Fruit fly (Drosophila melanogaster) whole organism, embryonic: ENCODE measurements around the gene Polr2D.

Source experiments
- CG10209 ChIP-seq: fragments of 200-800 bp; sonication (Bioruptor generic); optimal IDR thresholded peaks from 3 replicates; lab custom pipeline; 2017; ENCODE audit warnings: missing biosample characterization, mild to moderate bottlenecking, missing genetic modification characterization, missing genetic modification reagents
- CG11093 ChIP-seq: fragments of 200-800 bp; sonication (Bioruptor generic); IDR thresholded peaks from 3 replicates; pipeline ENCODE4 v1.3.6; 2022; ENCODE audit warnings: missing biosample characterization, missing genetic modification characterization
- CG11723 ChIP-seq: fragments of 200-800 bp; sonication (Bioruptor generic); optimal IDR thresholded peaks from 2 replicates; lab custom pipeline; 2017; ENCODE audit warnings: missing biosample characterization, mild to moderate bottlenecking, missing genetic modification characterization
- CG12236 ChIP-seq: fragments of 200-800 bp; sonication (Bioruptor generic); optimal IDR thresholded peaks from 2 replicates; lab custom pipeline; 2016; ENCODE audit warnings: missing biosample characterization, missing genetic modification characterization
- CG13894 ChIP-seq: fragments of 200-800 bp; sonication (Bioruptor generic); optimal IDR thresholded peaks from 3 replicates; lab custom pipeline; 2018; ENCODE audit warnings: missing biosample characterization, mild to moderate bottlenecking, missing genetic modification characterization, moderate library complexity
- CG15011 ChIP-seq: fragments of 200-800 bp; sonication (Bioruptor generic); optimal IDR thresholded peaks from 3 replicates; lab custom pipeline; 2018; ENCODE audit warnings: missing biosample characterization, mild to moderate bottlenecking, missing genetic modification characterization
- CG15073 ChIP-seq: fragments of 200-800 bp; sonication (Bioruptor generic); optimal IDR thresholded peaks from 2 replicates; lab custom pipeline; 2016; ENCODE audit warnings: missing biosample characterization, missing genetic modification characterization
- CG15269 ChIP-seq: fragments of 200-800 bp; sonication (Bioruptor generic); optimal IDR thresholded peaks from 2 replicates; lab custom pipeline; 2018; ENCODE audit warnings: missing biosample characterization, mild to moderate bottlenecking, missing genetic modification characterization, moderate library complexity
- CG17568 ChIP-seq: fragments of 200-800 bp; sonication (Bioruptor generic); optimal IDR thresholded peaks from 2 replicates; lab custom pipeline; 2018; ENCODE audit warnings: missing biosample characterization, mild to moderate bottlenecking, missing genetic modification characterization, moderate library complexity
- CG17912 ChIP-seq: fragments of 200-800 bp; sonication (Bioruptor generic); optimal IDR thresholded peaks from 2 replicates; lab custom pipeline; 2018; ENCODE audit warnings: missing biosample characterization, mild to moderate bottlenecking, missing genetic modification characterization
- CG1832 ChIP-seq: fragments of 200-800 bp; sonication (Bioruptor generic); optimal IDR thresholded peaks from 2 replicates; lab custom pipeline; 2017; ENCODE audit warnings: missing biosample characterization, mild to moderate bottlenecking, missing genetic modification characterization, inconsistent platforms
- CG18476 ChIP-seq: fragments of 200-800 bp; sonication (Bioruptor generic); optimal IDR thresholded peaks from 2 replicates; lab custom pipeline; 2016; ENCODE audit warnings: missing biosample characterization, mild to moderate bottlenecking, missing genetic modification characterization
- CG2678 ChIP-seq: fragments of 200-800 bp; sonication (Bioruptor generic); optimal IDR thresholded peaks from 3 replicates; lab custom pipeline; 2019; ENCODE audit warnings: missing biosample characterization, mild to moderate bottlenecking, missing genetic modification characterization, moderate library complexity
- CG2875 ChIP-seq: fragments of 200-800 bp; sonication (Bioruptor generic); optimal IDR thresholded peaks from 2 replicates; lab custom pipeline; 2017; ENCODE audit warnings: missing biosample characterization, mild to moderate bottlenecking, missing genetic modification characterization, missing genetic modification reagents
- CG33557 ChIP-seq: fragments of 200-800 bp; sonication (Bioruptor generic); optimal IDR thresholded peaks from 2 replicates; lab custom pipeline; 2019; ENCODE audit warnings: missing biosample characterization, mild to moderate bottlenecking, missing genetic modification characterization, moderate library complexity
- CG3847 ChIP-seq: fragments of 200-800 bp; sonication (Bioruptor generic); IDR thresholded peaks from 2 replicates; pipeline ENCODE4 v1.3.6; 2022; ENCODE audit warnings: missing biosample characterization, missing genetic modification characterization
- CG4360 ChIP-seq: fragments of 200-800 bp; sonication (Bioruptor generic); IDR thresholded peaks from 2 replicates; pipeline ENCODE4 v1.3.6; 2022; ENCODE audit warnings: missing biosample characterization, missing genetic modification characterization
- CG6254 ChIP-seq: fragments of 200-800 bp; sonication (Bioruptor generic); optimal IDR thresholded peaks from 3 replicates; lab custom pipeline; 2017; ENCODE audit warnings: mild to moderate bottlenecking, missing biosample characterization, missing genetic modification reagents, missing genetic modification characterization
- CG6813 ChIP-seq: fragments of 200-800 bp; sonication (Bioruptor generic); optimal IDR thresholded peaks from 2 replicates; lab custom pipeline; 2017; ENCODE audit warnings: missing biosample characterization, missing genetic modification characterization, mild to moderate bottlenecking, moderate library complexity, missing genetic modification reagents
- D19A ChIP-seq: fragments of 200-800 bp; optimal IDR thresholded peaks from 3 replicates; lab custom pipeline; 2019; ENCODE audit warnings: missing biosample characterization, mild to moderate bottlenecking, missing genetic modification characterization, moderate library complexity
- Dbx ChIP-seq: fragments of 200-800 bp; sonication (Bioruptor generic); IDR thresholded peaks from 3 replicates; pipeline ENCODE4 v1.3.6; 2022; ENCODE audit warnings: missing biosample characterization, missing genetic modification characterization
- Fer1 ChIP-seq: fragments of 200-800 bp; sonication (Bioruptor generic); optimal IDR thresholded peaks from 2 replicates; lab custom pipeline; 2017; ENCODE audit warnings: missing biosample characterization, mild to moderate bottlenecking, missing genetic modification characterization
- Fer3 ChIP-seq: fragments of 200-800 bp; sonication (Bioruptor generic); optimal IDR thresholded peaks from 2 replicates; lab custom pipeline; 2018; ENCODE audit warnings: missing biosample characterization, mild to moderate bottlenecking, missing genetic modification characterization, moderate library complexity
- Kr ChIP-seq: fragments of 200-800 bp; sonication (Bioruptor generic); optimal IDR thresholded peaks from 2 replicates; lab custom pipeline; 2017; ENCODE audit warnings: missing biosample characterization, mild to moderate bottlenecking, missing genetic modification characterization
- MBD-R2 ChIP-seq: fragments of 200-800 bp; sonication (Bioruptor generic); IDR thresholded peaks from 2 replicates; pipeline ENCODE4 v1.3.6; 2022; ENCODE audit warnings: missing biosample characterization, missing genetic modification characterization
- MTF-1 ChIP-seq: fragments of 200-800 bp; sonication (Bioruptor generic); optimal IDR thresholded peaks from 2 replicates; lab custom pipeline; 2018; ENCODE audit warnings: missing biosample characterization, mild to moderate bottlenecking, missing genetic modification characterization, borderline replicate concordance
- Nf-YA ChIP-seq: fragments of 200-800 bp; sonication (Bioruptor generic); IDR thresholded peaks from 2 replicates; pipeline ENCODE4 v1.3.6; 2022; ENCODE audit warnings: missing biosample characterization, missing genetic modification characterization
- Side ChIP-seq: fragments of 200-800 bp; sonication (Bioruptor generic); optimal IDR thresholded peaks from 2 replicates; lab custom pipeline; 2016; ENCODE audit warnings: missing biosample characterization, missing genetic modification characterization
- ac ChIP-seq: fragments of 200-800 bp; sonication (Bioruptor generic); optimal IDR thresholded peaks from 3 replicates; lab custom pipeline; 2017; ENCODE audit warnings: missing biosample characterization, mild to moderate bottlenecking, missing genetic modification characterization
- al ChIP-seq: fragments of 200-800 bp; sonication (Bioruptor generic); IDR thresholded peaks from 2 replicates; pipeline ENCODE4 v1.3.6; 2022; ENCODE audit warnings: missing biosample characterization, missing genetic modification characterization
- ash1 ChIP-seq: fragments of 200-800 bp; sonication (Bioruptor generic); optimal IDR thresholded peaks from 2 replicates; lab custom pipeline; 2018; ENCODE audit warnings: missing biosample characterization, mild to moderate bottlenecking, missing genetic modification characterization
- cg ChIP-seq: fragments of 200-800 bp; sonication (Bioruptor generic); optimal IDR thresholded peaks from 3 replicates; lab custom pipeline; 2019; ENCODE audit warnings: missing biosample characterization, mild to moderate bottlenecking, missing genetic modification characterization, moderate library complexity
- crol ChIP-seq: fragments of 200-800 bp; sonication (Bioruptor generic); IDR thresholded peaks from 2 replicates; pipeline ENCODE4 v1.3.6; 2022; ENCODE audit warnings: missing biosample characterization, missing genetic modification characterization
- cwo ChIP-seq: fragments of 200-800 bp; sonication (Bioruptor generic); optimal IDR thresholded peaks from 3 replicates; lab custom pipeline; 2017; ENCODE audit warnings: missing biosample characterization, missing genetic modification characterization, mild to moderate bottlenecking, moderate library complexity, missing genetic modification reagents
- dmrt99B ChIP-seq: fragments of 200-800 bp; sonication (Bioruptor generic); optimal IDR thresholded peaks from 2 replicates; lab custom pipeline; 2018; ENCODE audit warnings: missing biosample characterization, mild to moderate bottlenecking, missing genetic modification characterization, moderate library complexity
- dysf ChIP-seq: fragments of 200-800 bp; sonication (Bioruptor generic); IDR thresholded peaks from 3 replicates; pipeline ENCODE4 v1.3.6; 2022; ENCODE audit warnings: missing biosample characterization, missing genetic modification characterization
- esg ChIP-seq: fragments of 200-800 bp; sonication (Bioruptor generic); conservative IDR thresholded peaks from 2 replicates; pipeline ENCODE4 v1.3.6; 2022; ENCODE audit warnings: missing biosample characterization, missing genetic modification characterization
- eve ChIP-seq, 2 experiments: fragments of >200 bp; optimal IDR thresholded peaks; 2 replicates each; lab custom pipeline; 2017; ENCODE audit warnings: missing biosample characterization in 2 of 2, missing genetic modification characterization in 2 of 2
- grau ChIP-seq: fragments of 200-800 bp; optimal IDR thresholded peaks from 3 replicates; lab custom pipeline; 2019; ENCODE audit warnings: missing biosample characterization, mild to moderate bottlenecking, missing genetic modification characterization, moderate library complexity
- gt ChIP-seq: fragments of 200-800 bp; sonication (Bioruptor generic); IDR thresholded peaks from 2 replicates; pipeline ENCODE4 v1.3.6; 2022; ENCODE audit warnings: missing biosample characterization, missing genetic modification characterization
- ind ChIP-seq: fragments of 200-800 bp; sonication (Bioruptor generic); optimal IDR thresholded peaks from 3 replicates; lab custom pipeline; 2016; ENCODE audit warnings: missing biosample characterization, missing genetic modification characterization
- inv ChIP-seq: fragments of 200-800 bp; sonication (Bioruptor generic); IDR thresholded peaks from 2 replicates; pipeline ENCODE4 v1.3.6; 2022; ENCODE audit warnings: missing biosample characterization, missing genetic modification characterization; ENCODE audit not compliant: partially characterized antibody
- nmo ChIP-seq: fragments of 200-800 bp; sonication (Bioruptor generic); optimal IDR thresholded peaks from 2 replicates; lab custom pipeline; 2018; ENCODE audit warnings: missing biosample characterization, mild to moderate bottlenecking, missing genetic modification characterization, moderate library complexity
- nom ChIP-seq: fragments of 200-800 bp; sonication (Bioruptor generic); optimal IDR thresholded peaks from 2 replicates; lab custom pipeline; 2017; ENCODE audit warnings: missing biosample characterization, missing genetic modification characterization, mild to moderate bottlenecking, moderate library complexity, missing genetic modification reagents
- pfk ChIP-seq: fragments of 200-800 bp; sonication (Bioruptor generic); optimal IDR thresholded peaks from 2 replicates; lab custom pipeline; 2018; ENCODE audit warnings: missing biosample characterization, mild to moderate bottlenecking, missing genetic modification characterization, moderate library complexity
- run ChIP-seq: fragments of 200-800 bp; sonication (Bioruptor generic); optimal IDR thresholded peaks from 3 replicates; lab custom pipeline; 2018; ENCODE audit warnings: missing biosample characterization, mild to moderate bottlenecking, missing genetic modification characterization
- sens-2 ChIP-seq: fragments of 200-800 bp; sonication (Bioruptor generic); IDR thresholded peaks from 2 replicates; pipeline ENCODE4 v1.3.6; 2022; ENCODE audit warnings: missing biosample characterization, missing genetic modification characterization
- sim ChIP-seq: fragments of 200-800 bp; sonication (Bioruptor generic); IDR thresholded peaks from 2 replicates; pipeline ENCODE4 v1.3.6; 2022; ENCODE audit warnings: missing biosample characterization, missing genetic modification characterization
- sug ChIP-seq: fragments of 200-800 bp; optimal IDR thresholded peaks from 2 replicates; lab custom pipeline; 2019; ENCODE audit warnings: missing biosample characterization, mild to moderate bottlenecking, missing genetic modification characterization, moderate library complexity
- tio ChIP-seq: fragments of 200-800 bp; sonication (Bioruptor generic); optimal IDR thresholded peaks from 2 replicates; lab custom pipeline; 2017; ENCODE audit warnings: missing biosample characterization, missing genetic modification characterization, inconsistent platforms
- wor ChIP-seq: fragments of 200-800 bp; sonication (Bioruptor generic); IDR thresholded peaks from 2 replicates; pipeline ENCODE4 v1.3.6; 2022; ENCODE audit warnings: missing biosample characterization, missing genetic modification characterization

The Polr2D gene

dm6 chr3R:18243718-18244170, 11.5 kb downstream of the Polr2D start (continued):
- TF ChIP-seq CG3847 (GFP tag; lab: Robert Waterston, UW) (no peak), ash1 (GFP tag; lab: Kevin White, UChicago) (no peak), pfk (GFP tag; lab: Kevin White, UChicago) (peak; percentile 2), ind (GFP tag; lab: Kevin White, UChicago) (no peak), CG2678 (tag; lab: Kevin White, UChicago) (no peak), CG2875 (no peak), dysf (GFP tag; lab: Robert Waterston, UW) (no peak), esg (GFP tag; lab: Robert Waterston, UW) (no peak), CG6813 (GFP tag; lab: Kevin White, UChicago) (peak; percentile 44), nmo (no peak), sens-2 (GFP tag; lab: Robert Waterston, UW) (no peak), CG1832 (no peak), al (no peak), wor (no peak), sim (GFP tag; lab: Robert Waterston, UW) (no peak), cwo (GFP tag; lab: Kevin White, UChicago) (no peak), Kr (no peak), sug (tag; lab: Kevin White, UChicago) (no peak), Nf-YA (GFP tag; lab: Robert Waterston, UW) (no peak), grau (no peak), run (tag; lab: Kevin White, UChicago) (no peak), gt (GFP tag; lab: Robert Waterston, UW) (no peak), Dbx (GFP tag; lab: Robert Waterston, UW) (peak; percentile 49; the same call in 1 of the 3 replicates), eve (GFP tag; optimal IDR thresholded peaks at IDR 0.05; lab: Kevin White, UChicago) (no peak), CG15269 (tag; lab: Kevin White, UChicago) (no peak), crol (peak; percentile 49; the same call in 1 of the 2 replicates), dmrt99B (tag; lab: Kevin White, UChicago) (no peak), ac (GFP tag; lab: Kevin White, UChicago) (no peak), CG6254 (peak; percentile 30), CG33557 (no peak), cg (GFP tag; lab: Kevin White, UChicago) (no peak), CG13894 (tag; lab: Kevin White, UChicago) (no peak), CG10209 (GFP tag; lab: Kevin White, UChicago) (no peak), MBD-R2 (GFP tag; lab: Robert Waterston, UW) (peak; percentile 37; the same call in 1 of the 2 replicates), nom (no peak), CG15073 (no peak), CG11723 (GFP tag; lab: Kevin White, UChicago) (no peak), CG4360 (no peak), Side (GFP tag; lab: Kevin White, UChicago) (no peak), CG18476 (no peak), D19A (tag; lab: Kevin White, UChicago) (no peak), Fer1 (GFP tag; lab: Kevin White, UChicago) (peak; percentile 20), Fer3 (no peak), CG11093 (GFP tag; lab: Robert Waterston, UW) (no peak), CG17568 (GFP tag; lab: Kevin White, UChicago) (no peak), CG12236 (GFP tag; lab: Kevin White, UChicago) (no peak), CG15011 (no peak), MTF-1 (GFP tag; lab: Kevin White, UChicago) (peak; percentile 0), tio (GFP tag; lab: Kevin White, UChicago) (no peak), CG17912 (GFP tag; lab: Kevin White, UChicago) (no peak), inv (no peak)
